Worm (Caenorhabditis elegans): ENCODE data around the gene ZK899.1.
A peak's percentile ranks its signal among the peaks of the same experiment; 100 is the strongest.

The ZK899.1 gene

DNA sequence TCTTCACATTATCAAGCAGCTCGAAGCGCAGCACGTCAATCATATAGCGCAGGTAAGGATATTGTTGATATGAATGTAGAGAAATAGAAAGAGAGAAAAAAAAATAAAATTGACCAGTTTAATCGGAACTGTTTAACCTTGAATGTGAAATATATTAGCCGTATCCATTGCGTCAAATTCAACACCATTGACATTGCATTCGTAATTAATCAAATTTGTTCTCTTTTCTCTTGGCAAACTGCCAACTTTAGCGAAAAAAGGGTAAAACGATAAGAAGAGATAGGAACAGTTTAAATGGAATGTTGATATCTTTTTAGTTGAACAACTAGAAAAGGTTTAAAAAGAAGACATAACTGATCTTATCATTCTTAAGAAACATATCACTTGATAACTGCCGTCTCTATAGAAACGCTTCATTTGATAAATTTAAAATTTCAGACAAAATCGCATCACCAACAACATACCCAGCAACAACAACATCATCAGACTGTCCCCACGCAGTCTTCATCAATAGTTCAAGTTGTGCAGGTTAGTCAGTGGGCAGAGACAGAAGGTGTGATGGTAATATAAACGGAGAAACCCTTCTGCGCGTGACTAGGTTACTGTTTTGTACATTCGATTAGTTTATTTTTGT lies 42.7 kb upstream of the ZK899.1 start:
- TF ChIP-seq sox-2 (GFP tag; IDR thresholded peaks at IDR 0.05) (no peak), ceh-34 (tag; optimal IDR thresholded peaks at IDR 0.05) (no peak), Y22D7AL.16 (tag; optimal IDR thresholded peaks at IDR 0.05) (no peak), ama-1 (optimal IDR thresholded peaks at IDR 0.05) (no peak), ahr-1 (tag; optimal IDR thresholded peaks at IDR 0.05) (no peak), ceh-48 (tag; optimal IDR thresholded peaks at IDR 0.05) (no peak), mec-3 (tag; optimal IDR thresholded peaks at IDR 0.05; ENCODE audit: borderline replicate concordance) (no peak), F13H6.1 (tag; optimal IDR thresholded peaks at IDR 0.05) (no peak), rnt-1 (tag; optimal IDR thresholded peaks at IDR 0.05) (no peak), eyg-1 (tag; optimal IDR thresholded peaks at IDR 0.05) (no peak)

DNA sequence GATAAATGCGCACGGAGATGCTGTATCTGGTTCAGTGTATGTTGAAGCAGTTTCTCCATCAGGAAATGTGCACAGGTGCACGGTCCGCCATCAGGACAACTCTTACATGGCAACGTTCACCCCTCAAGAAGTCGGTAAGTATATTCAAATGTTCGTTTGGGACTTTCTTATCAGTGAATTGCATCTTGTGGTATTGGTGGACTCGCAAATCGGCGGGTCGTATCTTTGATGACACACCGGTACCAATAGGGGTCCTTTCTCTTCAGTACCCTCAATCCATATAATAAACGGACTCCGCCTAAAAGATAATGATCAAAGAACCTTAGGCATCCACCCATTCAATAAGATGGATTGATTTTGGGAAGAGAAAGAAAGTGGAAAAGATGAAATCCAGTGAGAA lies 40.5 kb upstream of the ZK899.1 start:
- TF ChIP-seq elt-2 (tag; optimal IDR thresholded peaks at IDR 0.05) = peak; percentile 11
- no peak for TF ChIP-seq nfya-1 (tag; optimal IDR thresholded peaks at IDR 0.05)

ce11 chrX:9409114-9409513 lies 37.3 kb upstream of the ZK899.1 start:
- TF ChIP-seq hlh-6 (tag; optimal IDR thresholded peaks at IDR 0.05) = no peak
- TF ChIP-seq hlh-15 (tag; optimal IDR thresholded peaks at IDR 0.05) = no peak
- TF ChIP-seq ceh-30 (tag; optimal IDR thresholded peaks at IDR 0.05) = no peak
- no peak for TF ChIP-seq che-1 (tag; optimal IDR thresholded peaks at IDR 0.05)
- no peak for TF ChIP-seq ahr-1 (tag; optimal IDR thresholded peaks at IDR 0.05)
- TF ChIP-seq C38D4.7 (GFP tag; optimal IDR thresholded peaks at IDR 0.05) = no peak
- no peak for TF ChIP-seq sox-2 (GFP tag; IDR thresholded peaks at IDR 0.05)

ce11 chrX:9410747-9411146 lies 35.7 kb upstream of the ZK899.1 start:
- no peak for TF ChIP-seq fkh-10 (GFP tag; optimal IDR thresholded peaks at IDR 0.05)
- no peak for TF ChIP-seq unc-42 (tag; optimal IDR thresholded peaks at IDR 0.05)
- no peak for TF ChIP-seq ahr-1 (tag; optimal IDR thresholded peaks at IDR 0.05)
- TF ChIP-seq ceh-22 (tag; optimal IDR thresholded peaks at IDR 0.05) = peak; percentile 7

- TF ChIP-seq K02D7.2 (tag; optimal IDR thresholded peaks at IDR 0.05) = no peak
Measured at ce11 chrX:9411675-9412074, 34.8 kb upstream of the ZK899.1 start.

- TF ChIP-seq hlh-30 (tag; optimal IDR thresholded peaks at IDR 0.05; ENCODE audit: insufficient read depth) (no peak), ama-1 (optimal IDR thresholded peaks at IDR 0.05) (no peak)
Measured at ce11 chrX:9417326-9417725, 29.1 kb upstream of the ZK899.1 start.

DNA sequence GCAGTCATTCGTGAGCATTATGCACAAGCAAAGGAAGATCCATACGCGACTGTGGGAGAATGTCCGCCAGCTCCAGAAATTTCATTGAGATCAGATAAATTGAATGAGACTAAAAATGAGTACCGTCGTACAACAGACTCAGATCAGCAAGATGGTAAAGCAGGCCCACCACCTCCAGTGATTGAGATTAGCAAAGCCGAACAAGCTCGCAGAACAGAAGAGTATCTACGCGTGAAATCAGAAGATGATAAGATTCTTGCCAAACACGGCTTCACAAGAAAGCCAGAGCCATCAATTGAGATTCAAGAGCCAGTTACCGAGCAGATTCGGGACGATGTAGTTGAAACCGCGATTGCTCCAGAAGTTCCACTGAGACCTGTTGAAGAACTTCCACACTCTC lies 28.5 kb upstream of the ZK899.1 start:
- no peak for TF ChIP-seq unc-55 (GFP tag; optimal IDR thresholded peaks at IDR 0.05)
- no peak for TF ChIP-seq che-1 (tag; optimal IDR thresholded peaks at IDR 0.05)
- TF ChIP-seq odd-2 (tag; optimal IDR thresholded peaks at IDR 0.05) = no peak
- no peak for TF ChIP-seq elt-4 (tag; optimal IDR thresholded peaks at IDR 0.05)
- no peak for TF ChIP-seq ama-1 (optimal IDR thresholded peaks at IDR 0.05)
- no peak for TF ChIP-seq fkh-10 (GFP tag; optimal IDR thresholded peaks at IDR 0.05)
- no peak for TF ChIP-seq ceh-6 (GFP tag; optimal IDR thresholded peaks at IDR 0.05)
- TF ChIP-seq fkh-6 (tag; optimal IDR thresholded peaks at IDR 0.05) = no peak
- TF ChIP-seq sox-2 (GFP tag; IDR thresholded peaks at IDR 0.05) = no peak

- TF ChIP-seq fax-1 (tag; optimal IDR thresholded peaks at IDR 0.05) (no peak), elt-2 (tag; optimal IDR thresholded peaks at IDR 0.05) (peak; percentile 67), sox-4 (tag; optimal IDR thresholded peaks at IDR 0.05) (no peak)
Measured at ce11 chrX:9428059-9428458, 18.4 kb upstream of the ZK899.1 start, which contains the start of gene B0272.4. Gene B0272.4, plus strand, starts transcription at chrX:9428431.
